Worm (Caenorhabditis elegans): Measurements from ENCODE around the gene C04E12.4.

ce11 chrV:3398314-3398713, 35.7 kb downstream of the C04E12.4 start, which contains the start of gene T20D4.11:
- no peak for TF ChIP-seq ztf-11 (tag; optimal IDR thresholded peaks at IDR 0.05)
- TF ChIP-seq elt-3 (tag; optimal IDR thresholded peaks at IDR 0.05), result no peak
- no peak for TF ChIP-seq ama-1 (optimal IDR thresholded peaks at IDR 0.05)
- TF ChIP-seq R02D3.7 (tag; optimal IDR thresholded peaks at IDR 0.05), result no peak
- no peak for TF ChIP-seq ceh-82 (tag; optimal IDR thresholded peaks at IDR 0.05)
- no peak for TF ChIP-seq unc-62 (GFP tag; optimal IDR thresholded peaks at IDR 0.05)
- no peak for TF ChIP-seq nhr-237 (tag; optimal IDR thresholded peaks at IDR 0.05)
- no peak for TF ChIP-seq mbf-1 (tag; optimal IDR thresholded peaks at IDR 0.05)
- no peak for TF ChIP-seq lin-39 (tag; optimal IDR thresholded peaks at IDR 0.05)
- TF ChIP-seq nhr-77 (tag; optimal IDR thresholded peaks at IDR 0.05), result no peak
- no peak for TF ChIP-seq nhr-129 (tag; optimal IDR thresholded peaks at IDR 0.05)
- TF ChIP-seq nhr-6 (tag; optimal IDR thresholded peaks at IDR 0.05), result no peak
- TF ChIP-seq unc-39 (tag; optimal IDR thresholded peaks at IDR 0.05), result no peak
- TF ChIP-seq zag-1 (tag; optimal IDR thresholded peaks at IDR 0.05), result no peak

Measured in whole organism, L2 larva.